Worm (Caenorhabditis elegans): ENCODE results near the gene clec-151.

The clec-151 gene

DNA sequence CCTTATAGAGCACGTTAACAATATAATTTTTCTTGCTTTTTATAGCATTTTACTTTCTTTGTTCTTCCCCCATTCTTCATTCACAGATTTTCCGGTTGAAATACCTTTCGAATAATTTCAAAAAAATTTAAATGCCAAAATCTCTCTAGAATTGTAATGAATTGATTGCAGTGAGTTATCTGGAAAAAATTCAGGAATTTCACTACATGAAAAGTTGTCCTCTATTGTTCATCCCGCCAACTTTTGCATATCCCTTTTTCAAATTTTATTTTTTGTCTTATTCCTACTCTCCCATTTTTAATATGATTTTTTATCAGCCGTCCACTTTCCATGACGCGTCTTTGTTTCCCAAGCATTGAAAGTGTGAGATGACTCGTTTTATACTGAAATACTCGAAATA lies 25.1 kb downstream of the clec-151 start:
- TF ChIP-seq unc-86 (tag; optimal IDR thresholded peaks at IDR 0.05) (no peak), ceh-18 (tag; optimal IDR thresholded peaks at IDR 0.05) (no peak), pha-2 (tag; optimal IDR thresholded peaks at IDR 0.05) (no peak), npax-4 (tag; optimal IDR thresholded peaks at IDR 0.05) (no peak), ceh-2 (tag; optimal IDR thresholded peaks at IDR 0.05) (no peak), nhr-11 (tag; optimal IDR thresholded peaks at IDR 0.05) (no peak), nfya-1 (tag; optimal IDR thresholded peaks at IDR 0.05) (no peak), T23F11.4 (GFP tag; optimal IDR thresholded peaks at IDR 0.05) (no peak), dve-1 (tag; optimal IDR thresholded peaks at IDR 0.05) (no peak), eyg-1 (tag; optimal IDR thresholded peaks at IDR 0.05) (no peak), sox-4 (tag; optimal IDR thresholded peaks at IDR 0.05) (no peak), ets-4 (tag; optimal IDR thresholded peaks at IDR 0.05) (no peak), hlh-30 (tag; optimal IDR thresholded peaks at IDR 0.05; ENCODE audit: insufficient read depth) (no peak), tbx-2 (tag; optimal IDR thresholded peaks at IDR 0.05) (no peak), ceh-22 (tag; optimal IDR thresholded peaks at IDR 0.05) (no peak), hlh-6 (tag; optimal IDR thresholded peaks at IDR 0.05) (no peak)

DNA sequence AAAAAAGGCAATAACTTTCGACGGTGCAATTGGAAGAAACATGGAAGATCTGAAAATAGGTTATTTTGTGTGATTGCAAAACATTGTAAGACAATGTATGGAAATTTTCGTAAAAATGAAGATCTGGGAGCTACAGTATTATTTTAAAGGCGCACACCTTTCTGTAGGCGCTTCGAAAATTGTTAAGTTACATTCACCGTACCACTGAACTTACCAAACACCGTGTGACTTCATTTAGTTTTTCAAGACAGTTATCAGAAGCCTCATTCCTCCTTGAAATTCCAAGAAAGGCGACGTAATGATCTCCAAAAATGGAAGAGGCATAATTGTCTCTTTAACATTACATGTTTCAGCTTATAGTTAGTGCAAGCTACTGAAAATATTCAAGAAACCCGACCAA lies 25.6 kb downstream of the clec-151 start:
- TF ChIP-seq pax-1 (tag; optimal IDR thresholded peaks at IDR 0.05): no peak
- TF ChIP-seq ceh-18 (tag; optimal IDR thresholded peaks at IDR 0.05): no peak
- TF ChIP-seq gmeb-2 (tag; optimal IDR thresholded peaks at IDR 0.05): no peak
- TF ChIP-seq syd-9 (tag; optimal IDR thresholded peaks at IDR 0.05): no peak
- TF ChIP-seq ets-4 (tag; optimal IDR thresholded peaks at IDR 0.05): no peak
- TF ChIP-seq K02D7.2 (tag; optimal IDR thresholded peaks at IDR 0.05): no peak
- TF ChIP-seq ttx-3 (tag; optimal IDR thresholded peaks at IDR 0.05): no peak
- no peak for TF ChIP-seq ceh-22 (tag; optimal IDR thresholded peaks at IDR 0.05)
- no peak for TF ChIP-seq nhr-11 (tag; optimal IDR thresholded peaks at IDR 0.05)
- no peak for TF ChIP-seq pros-1 (tag; optimal IDR thresholded peaks at IDR 0.05)
- TF ChIP-seq ceh-9 (tag; optimal IDR thresholded peaks at IDR 0.05): no peak
- TF ChIP-seq C08G9.2 (tag; optimal IDR thresholded peaks at IDR 0.05): no peak
- no peak for TF ChIP-seq dmd-4 (tag; optimal IDR thresholded peaks at IDR 0.05; ENCODE audit: borderline replicate concordance)

- TF ChIP-seq rnt-1 (tag; optimal IDR thresholded peaks at IDR 0.05) (no peak), ahr-1 (tag; optimal IDR thresholded peaks at IDR 0.05) (no peak), ceh-9 (tag; optimal IDR thresholded peaks at IDR 0.05) (no peak), sox-2 (GFP tag; IDR thresholded peaks at IDR 0.05) (no peak), C38D4.7 (GFP tag; optimal IDR thresholded peaks at IDR 0.05) (no peak), unc-42 (tag; optimal IDR thresholded peaks at IDR 0.05) (no peak), dve-1 (tag; optimal IDR thresholded peaks at IDR 0.05) (no peak), pat-9 (tag; optimal IDR thresholded peaks at IDR 0.05) (no peak), zip-5 (tag; optimal IDR thresholded peaks at IDR 0.05) (no peak), F13H6.1 (tag; optimal IDR thresholded peaks at IDR 0.05) (no peak), elt-2 (tag; optimal IDR thresholded peaks at IDR 0.05) (no peak), unc-55 (GFP tag; optimal IDR thresholded peaks at IDR 0.05) (no peak)
Measured at ce11 chrIII:4655402-4655801, 27.1 kb downstream of the clec-151 start, which contains the start of gene T23F11.2. Gene T23F11.2 (minus strand): TSS chrIII:4655502.

DNA sequence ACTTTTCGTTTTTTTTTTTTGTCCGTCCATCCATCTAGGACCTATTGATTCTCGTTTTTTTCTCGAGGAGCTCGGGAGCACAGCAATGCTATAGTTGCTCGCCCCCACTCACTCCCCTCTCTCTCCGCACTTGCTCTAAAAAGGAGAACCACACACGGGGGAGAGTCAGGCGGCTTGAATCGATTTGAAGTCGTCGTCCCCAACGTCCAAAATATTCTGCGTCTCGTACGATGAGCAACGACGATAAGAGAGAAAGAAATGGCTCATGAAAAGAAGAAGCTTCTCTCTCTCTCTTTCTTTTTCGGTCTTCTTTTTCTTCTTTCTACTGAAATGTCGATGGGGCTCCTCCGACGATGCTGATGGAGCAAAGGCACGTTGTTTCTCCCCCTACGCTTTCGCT lies 28.1 kb downstream of the clec-151 start:
- TF ChIP-seq ref-2 (tag; optimal IDR thresholded peaks at IDR 0.05) (no peak), hlh-6 (tag; optimal IDR thresholded peaks at IDR 0.05) (no peak), ceh-48 (tag; optimal IDR thresholded peaks at IDR 0.05) (peak; percentile 79), ceh-31 (tag; optimal IDR thresholded peaks at IDR 0.05) (peak; percentile 79), T23F11.4 (GFP tag; optimal IDR thresholded peaks at IDR 0.05) (no peak), ceh-18 (tag; optimal IDR thresholded peaks at IDR 0.05) (no peak), Y22D7AL.16 (tag; optimal IDR thresholded peaks at IDR 0.05) (no peak), C08G9.2 (tag; optimal IDR thresholded peaks at IDR 0.05) (no peak), unc-42 (tag; optimal IDR thresholded peaks at IDR 0.05) (peak; percentile 66), tbx-2 (tag; optimal IDR thresholded peaks at IDR 0.05) (no peak), zip-5 (tag; optimal IDR thresholded peaks at IDR 0.05) (no peak), lim-6 (tag; optimal IDR thresholded peaks at IDR 0.05) (peak; percentile 9), nfya-1 (tag; optimal IDR thresholded peaks at IDR 0.05) (peak; percentile 20), pha-4 (tag; optimal IDR thresholded peaks at IDR 0.05) (no peak)
